Worm (Caenorhabditis elegans) whole organism, mixed stage, embryonic: Measurements from ENCODE around the gene mul-1.
A peak's percentile ranks its signal among the peaks of the same experiment; 100 is the strongest.

Experiments used
- M03D4.4 ChIP-seq: sonication (generic microtip); optimal IDR thresholded peaks from 2 replicates; lab custom pipeline; 2017; ENCODE audit warnings: mild to moderate bottlenecking, missing genetic modification characterization, missing compliant biosample characterization
- bed-3 ChIP-seq: fragments of 200-800 bp; sonication (Bioruptor generic); optimal IDR thresholded peaks from 3 replicates; lab custom pipeline; 2018; ENCODE audit warnings: mild to moderate bottlenecking, missing genetic modification characterization, moderate library complexity, missing compliant biosample characterization
- blmp-1 ChIP-seq: fragments of 150-350 bp; optimal IDR thresholded peaks from 2 replicates; lab custom pipeline; 2014; ENCODE audit warnings: missing biosample characterization, missing genetic modification characterization
- ceh-39 ChIP-seq: fragments of 150-350 bp; optimal IDR thresholded peaks from 2 replicates; lab custom pipeline; 2014; ENCODE audit warnings: missing biosample characterization, missing genetic modification characterization
- ceh-43 ChIP-seq: fragments of 200-800 bp; sonication (Bioruptor generic); optimal IDR thresholded peaks from 2 replicates; lab custom pipeline; 2018; ENCODE audit warnings: mild to moderate bottlenecking, missing genetic modification characterization, moderate library complexity, missing compliant biosample characterization
- ceh-83 ChIP-seq: fragments of 200-800 bp; sonication (Bioruptor generic); optimal IDR thresholded peaks from 2 replicates; lab custom pipeline; 2018; ENCODE audit warnings: mild to moderate bottlenecking, missing genetic modification characterization, missing compliant biosample characterization
- ces-1 ChIP-seq: fragments of 150-350 bp; optimal IDR thresholded peaks from 2 replicates; lab custom pipeline; 2014; ENCODE audit warnings: missing biosample characterization, missing genetic modification reagents, missing genetic modification characterization
- cnd-1 ChIP-seq: fragments of 200-800 bp; sonication (Bioruptor generic); optimal IDR thresholded peaks from 2 replicates; lab custom pipeline; 2018; ENCODE audit warnings: mild to moderate bottlenecking, missing genetic modification characterization, missing compliant biosample characterization
- drap-1 ChIP-seq: fragments of 200-800 bp; sonication (Bioruptor generic); optimal IDR thresholded peaks from 3 replicates; lab custom pipeline; 2018; ENCODE audit warnings: mild to moderate bottlenecking, missing genetic modification characterization, missing compliant biosample characterization
- elt-1 ChIP-seq: sonication (generic microtip); optimal IDR thresholded peaks from 2 replicates; lab custom pipeline; 2017; ENCODE audit warnings: missing genetic modification characterization, mild to moderate bottlenecking, missing compliant biosample characterization, antibody characterized with exemption, moderate library complexity, borderline replicate concordance; ENCODE audit not compliant: insufficient read depth
- elt-3 ChIP-seq: fragments of 150-350 bp; optimal IDR thresholded peaks from 2 replicates; lab custom pipeline; 2014; ENCODE audit warnings: missing biosample characterization, missing genetic modification characterization
- ham-2 ChIP-seq: fragments of 200-800 bp; sonication (Bioruptor generic); optimal IDR thresholded peaks from 2 replicates; lab custom pipeline; 2018; ENCODE audit warnings: mild to moderate bottlenecking, missing genetic modification characterization, missing compliant biosample characterization
- hlh-1 ChIP-seq: fragments of 150-350 bp; optimal IDR thresholded peaks from 2 replicates; lab custom pipeline; 2014; ENCODE audit warnings: missing biosample characterization, missing genetic modification reagents, missing genetic modification characterization
- lin-13 ChIP-seq: fragments of 150-350 bp; optimal IDR thresholded peaks from 2 replicates; lab custom pipeline; 2014; ENCODE audit warnings: missing biosample characterization, missing genetic modification characterization
- lin-32 ChIP-seq: fragments of 200-800 bp; sonication (Bioruptor generic); optimal IDR thresholded peaks from 2 replicates; lab custom pipeline; 2018; ENCODE audit warnings: mild to moderate bottlenecking, missing genetic modification characterization, missing compliant biosample characterization
- lsy-2 ChIP-seq: fragments of 150-350 bp; optimal IDR thresholded peaks from 2 replicates; lab custom pipeline; 2014; ENCODE audit warnings: missing biosample characterization, missing genetic modification characterization
- mab-5 ChIP-seq: fragments of 150-350 bp; optimal IDR thresholded peaks from 2 replicates; lab custom pipeline; 2014; ENCODE audit warnings: missing biosample characterization, missing genetic modification characterization
- mep-1 ChIP-seq: fragments of 150-350 bp; optimal IDR thresholded peaks from 2 replicates; lab custom pipeline; 2017; ENCODE audit warnings: missing biosample characterization, missing genetic modification reagents, missing genetic modification characterization, inconsistent platforms
- mls-2 ChIP-seq: sonication (generic microtip); optimal IDR thresholded peaks from 2 replicates; lab custom pipeline; 2016; ENCODE audit warnings: mild to moderate bottlenecking, missing genetic modification characterization, moderate library complexity, missing compliant biosample characterization
- nhr-12 ChIP-seq: fragments of 150-350 bp; optimal IDR thresholded peaks from 2 replicates; lab custom pipeline; 2014; ENCODE audit warnings: missing biosample characterization, missing genetic modification characterization
- nhr-2 ChIP-seq: fragments of 150-350 bp; optimal IDR thresholded peaks from 2 replicates; lab custom pipeline; 2014; ENCODE audit warnings: missing biosample characterization, missing genetic modification characterization
- nhr-237 ChIP-seq: fragments of 150-350 bp; optimal IDR thresholded peaks from 2 replicates; lab custom pipeline; 2014; ENCODE audit warnings: missing biosample characterization, missing genetic modification characterization
- nhr-28 ChIP-seq: fragments of 150-350 bp; optimal IDR thresholded peaks from 2 replicates; lab custom pipeline; 2014; ENCODE audit warnings: missing biosample characterization, missing genetic modification characterization
- nhr-76 ChIP-seq: sonication (generic microtip); optimal IDR thresholded peaks from 2 replicates; lab custom pipeline; 2017; ENCODE audit warnings: missing biosample characterization, missing genetic modification characterization
- pha-4 ChIP-seq: fragments of 150-350 bp; optimal IDR thresholded peaks from 2 replicates; lab custom pipeline; 2018; ENCODE audit warnings: missing biosample characterization, missing genetic modification reagents, missing genetic modification characterization
- snpc-4 ChIP-seq: fragments of 150-350 bp; optimal IDR thresholded peaks from 2 replicates; lab custom pipeline; 2014; ENCODE audit warnings: missing biosample characterization, missing genetic modification characterization
- sptf-1 ChIP-seq: sonication (generic microtip); optimal IDR thresholded peaks from 2 replicates; lab custom pipeline; 2017; ENCODE audit warnings: mild to moderate bottlenecking, missing genetic modification characterization, moderate library complexity, missing compliant biosample characterization
- tbx-8 ChIP-seq: fragments of 200-800 bp; sonication (Bioruptor generic); optimal IDR thresholded peaks from 2 replicates; lab custom pipeline; 2018; ENCODE audit warnings: mild to moderate bottlenecking, missing genetic modification characterization, moderate library complexity, missing compliant biosample characterization
- unc-39 ChIP-seq: fragments of 150-350 bp; optimal IDR thresholded peaks from 2 replicates; lab custom pipeline; 2014; ENCODE audit warnings: missing biosample characterization, missing genetic modification characterization
- unc-62 ChIP-seq: fragments of 150-350 bp; optimal IDR thresholded peaks from 2 replicates; lab custom pipeline; 2014; ENCODE audit warnings: missing biosample characterization, missing genetic modification reagents, missing genetic modification characterization
- zip-8 ChIP-seq: fragments of 150-350 bp; optimal IDR thresholded peaks from 2 replicates; lab custom pipeline; 2014; ENCODE audit warnings: missing biosample characterization, missing genetic modification characterization

The mul-1 gene

ce11 chrIV:4123083-4123482 lies at the start of gene mul-1:
TSS of gene mul-1 (minus strand) at chrIV:4123166.
- no peak for TF ChIP-seq M03D4.4 (tag; lab: Kevin White, UChicago)
- no peak for TF ChIP-seq nhr-76 (tag; lab: Kevin White, UChicago)
- TF ChIP-seq nhr-12 (tag; lab: Kevin White, UChicago) = no peak
- no peak for TF ChIP-seq zip-8 (tag; lab: Kevin White, UChicago)
- no peak for TF ChIP-seq unc-39 (tag; lab: Kevin White, UChicago)
- TF ChIP-seq mls-2 (tag; lab: Kevin White, UChicago) = no peak
- TF ChIP-seq blmp-1 = no peak
- no peak for TF ChIP-seq ceh-43 (GFP tag; lab: Kevin White, UChicago)
- no peak for TF ChIP-seq hlh-1 (tag; lab: Kevin White, UChicago)
- TF ChIP-seq nhr-28 (tag; lab: Kevin White, UChicago) = no peak
- TF ChIP-seq lin-13 = no peak
- no peak for TF ChIP-seq ces-1 (GFP tag; lab: Kevin White, UChicago)
- TF ChIP-seq sptf-1 = no peak
- no peak for TF ChIP-seq lin-32 (GFP tag; lab: Kevin White, UChicago)
- TF ChIP-seq pha-4 = no peak
- TF ChIP-seq bed-3 = no peak
- TF ChIP-seq nhr-237 = no peak
- no peak for TF ChIP-seq elt-3 (tag; lab: Kevin White, UChicago)

ce11 chrIV:4172242-4172641 lies 49.3 kb upstream of the mul-1 start:
- TF ChIP-seq zip-8 (tag; lab: Kevin White, UChicago) (no peak), lin-32 (GFP tag; lab: Kevin White, UChicago) (no peak), lsy-2 (tag; lab: Kevin White, UChicago) (no peak), cnd-1 (tag; lab: Kevin White, UChicago) (no peak), nhr-237 (no peak), unc-62 (GFP tag; lab: Kevin White, UChicago) (no peak), ham-2 (GFP tag; lab: Kevin White, UChicago) (no peak), M03D4.4 (tag; lab: Kevin White, UChicago) (no peak), lin-13 (no peak), tbx-8 (GFP tag; lab: Kevin White, UChicago) (no peak), elt-1 (tag; lab: Kevin White, UChicago) (no peak)

DNA sequence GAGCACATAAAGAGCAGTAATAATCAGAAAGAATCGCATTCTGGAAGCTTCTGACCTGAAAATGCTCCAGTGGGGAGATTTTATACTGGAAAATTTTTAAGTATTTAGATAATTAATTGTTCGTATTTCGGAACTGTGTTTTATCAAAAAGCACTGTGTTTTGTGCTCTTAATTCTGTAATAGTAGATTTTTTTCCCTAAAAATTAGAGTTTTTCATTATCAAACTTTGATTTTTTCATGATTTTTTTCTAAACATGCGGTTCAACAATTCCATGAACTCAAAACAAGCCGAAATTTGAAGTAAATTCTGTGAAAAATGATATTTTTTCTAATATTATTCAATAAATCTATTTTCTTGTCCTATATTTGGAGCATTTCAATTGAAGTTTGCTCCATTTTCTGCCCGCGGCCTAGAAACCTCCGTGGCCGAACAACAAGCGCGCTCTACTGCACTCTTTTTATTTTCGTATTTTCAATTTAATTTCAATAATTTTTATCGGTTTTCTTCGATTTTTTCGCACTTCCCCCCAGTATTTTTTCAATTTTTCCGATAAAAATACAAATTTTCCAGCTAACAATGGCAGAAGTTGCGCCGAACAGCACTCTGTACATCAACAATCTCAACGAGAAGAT lies 48.7 kb upstream of the mul-1 start, which contains the start of the genes K08D10.13 and rnp-2:
Gene K08D10.13, minus strand, starts transcription at position 51 of the 633 bp plus-strand sequence.
Gene rnp-2, plus strand, starts transcription at position 546 of the 633 bp plus-strand sequence.
- TF ChIP-seq lin-13 (peak; percentile 4), lsy-2 (tag; lab: Kevin White, UChicago) (peak; percentile 60), mab-5 (tag; lab: Kevin White, UChicago) (no peak), mep-1 (tag; lab: Kevin White, UChicago) (peak; percentile 41), ces-1 (GFP tag; lab: Kevin White, UChicago) (no peak)

DNA sequence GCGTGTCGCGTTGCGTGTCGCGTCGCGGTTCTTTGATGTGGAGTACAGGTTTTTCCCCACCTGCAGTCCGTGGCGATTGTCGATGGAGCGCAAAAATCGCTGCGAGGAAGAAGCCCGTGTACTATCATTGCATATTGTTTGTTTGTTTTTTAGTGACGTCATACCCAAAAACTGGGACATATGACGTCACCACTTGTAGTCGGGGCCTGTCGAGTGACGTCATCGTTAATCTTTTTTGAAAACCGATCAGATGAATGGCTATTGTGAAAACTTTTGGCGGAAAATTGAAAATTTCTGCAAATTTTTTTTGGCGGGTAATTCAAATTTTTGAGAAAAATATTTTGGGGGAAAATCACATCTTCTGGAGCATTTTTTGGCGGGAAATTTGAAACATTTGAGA lies 44.3 kb upstream of the mul-1 start:
- TF ChIP-seq zip-8 (tag; lab: Kevin White, UChicago) (peak; percentile 100), mls-2 (tag; lab: Kevin White, UChicago) (no peak)

- TF ChIP-seq mep-1 (tag; lab: Kevin White, UChicago) (no peak), lsy-2 (tag; lab: Kevin White, UChicago) (no peak), nhr-12 (tag; lab: Kevin White, UChicago) (no peak), hlh-1 (tag; lab: Kevin White, UChicago) (no peak), snpc-4 (tag; lab: Kevin White, UChicago) (no peak), unc-62 (GFP tag; lab: Kevin White, UChicago) (no peak), nhr-2 (tag; lab: Kevin White, UChicago) (no peak), pha-4 (no peak), cnd-1 (tag; lab: Kevin White, UChicago) (no peak), zip-8 (tag; lab: Kevin White, UChicago) (no peak), drap-1 (GFP tag; lab: Kevin White, UChicago) (no peak), ham-2 (GFP tag; lab: Kevin White, UChicago) (no peak), nhr-76 (tag; lab: Kevin White, UChicago) (no peak), ceh-83 (no peak), mab-5 (tag; lab: Kevin White, UChicago) (no peak), ceh-39 (tag; lab: Kevin White, UChicago) (no peak), lin-13 (no peak)
These were observed 41.4 kb upstream of the mul-1 start, which contains the start of gene scrm-8 for ce11 chrIV:4164392-4164791. TSS of gene scrm-8 (plus strand) at chrIV:4164692.
